Worm (Caenorhabditis elegans) whole organism, early embryonic: ENCODE results near the gene abts-3.

Experiments used
- B0310.2 ChIP-seq: sonication (generic microtip); optimal IDR thresholded peaks from 2 replicates; lab custom pipeline; 2016; ENCODE audit warnings: mild to moderate bottlenecking, missing genetic modification characterization, missing compliant biosample characterization
- F13C5.2 ChIP-seq: sonication (generic microtip); optimal IDR thresholded peaks from 2 replicates; lab custom pipeline; 2017; ENCODE audit warnings: mild to moderate bottlenecking, missing genetic modification characterization, inconsistent platforms, missing compliant biosample characterization
- aly-1 ChIP-seq: sonication (generic microtip); optimal IDR thresholded peaks from 2 replicates; lab custom pipeline; 2016; ENCODE audit warnings: missing genetic modification characterization, missing compliant biosample characterization
- ama-1 ChIP-seq: fragments of 150-350 bp; optimal IDR thresholded peaks from 2 replicates; lab custom pipeline; 2014
- ceh-13 ChIP-seq: fragments of 200-800 bp; sonication (Bioruptor generic); optimal IDR thresholded peaks from 2 replicates; lab custom pipeline; 2018; ENCODE audit warnings: mild to moderate bottlenecking, missing genetic modification characterization, missing compliant biosample characterization
- ceh-36 ChIP-seq: sonication (generic microtip); optimal IDR thresholded peaks from 2 replicates; lab custom pipeline; 2016; ENCODE audit warnings: missing genetic modification characterization, inconsistent platforms, missing compliant biosample characterization
- ets-7 ChIP-seq: sonication (generic microtip); optimal IDR thresholded peaks from 2 replicates; lab custom pipeline; 2016; ENCODE audit warnings: missing genotype, missing genetic modification characterization, missing compliant biosample characterization
- flt-1 ChIP-seq: fragments of 200-800 bp; sonication (Bioruptor generic); IDR thresholded peaks from 2 replicates; pipeline ENCODE4 v1.3.6; 2022; ENCODE audit warnings: missing genetic modification characterization, missing compliant biosample characterization
- hmbx-1 ChIP-seq: sonication (generic microtip); optimal IDR thresholded peaks from 2 replicates; lab custom pipeline; 2016; ENCODE audit warnings: mild to moderate bottlenecking, missing genetic modification characterization, missing compliant biosample characterization
- hmg-4 ChIP-seq: fragments of 200-800 bp; sonication (Bioruptor generic); optimal IDR thresholded peaks from 2 replicates; lab custom pipeline; 2018; ENCODE audit warnings: mild to moderate bottlenecking, missing genetic modification characterization, missing compliant biosample characterization
- hnd-1 ChIP-seq: sonication (generic microtip); optimal IDR thresholded peaks from 2 replicates; lab custom pipeline; 2016; ENCODE audit warnings: missing genetic modification characterization, missing compliant biosample characterization
- pes-1 ChIP-seq: fragments of 200-800 bp; sonication (Bioruptor generic); IDR thresholded peaks from 2 replicates; pipeline ENCODE4 v1.3.6; 2022; ENCODE audit warnings: missing genetic modification reagents, missing genetic modification characterization, missing compliant biosample characterization
- scrt-1 ChIP-seq: fragments of 200-800 bp; sonication (Bioruptor generic); IDR thresholded peaks from 2 replicates; pipeline ENCODE4 v1.3.6; 2022; ENCODE audit warnings: missing genetic modification characterization, missing compliant biosample characterization
- sea-1 ChIP-seq: fragments of 200-800 bp; sonication (Bioruptor generic); conservative IDR thresholded peaks from 2 replicates; pipeline ENCODE4 v1.3.6; 2022; ENCODE audit warnings: missing genetic modification characterization, missing compliant biosample characterization
- tbx-11 ChIP-seq: fragments of 200-800 bp; sonication (Bioruptor generic); IDR thresholded peaks from 2 replicates; pipeline ENCODE4 v1.3.6; 2022; ENCODE audit warnings: missing genetic modification characterization, missing compliant biosample characterization
- tbx-37 ChIP-seq: fragments of 200-800 bp; sonication (Bioruptor generic); conservative IDR thresholded peaks from 2 replicates; pipeline ENCODE4 v1.3.6; 2022; ENCODE audit warnings: missing genetic modification reagents, missing genetic modification characterization, missing compliant biosample characterization
- tra-4 ChIP-seq: sonication (generic microtip); optimal IDR thresholded peaks from 2 replicates; lab custom pipeline; 2017; ENCODE audit warnings: missing genetic modification characterization, missing compliant biosample characterization

Gene abts-3

ce11 chrII:6191293-6191692, 58.6 kb downstream of the abts-3 start, which contains the start of gene fkh-8:
TSS of gene fkh-8 (minus strand) at chrII:6191393.
- TF ChIP-seq scrt-1 (GFP tag; lab: Robert Waterston, UW), result no peak
- no peak for TF ChIP-seq ets-7
- TF ChIP-seq flt-1 (GFP tag; lab: Robert Waterston, UW), result no peak
- TF ChIP-seq sea-1 (GFP tag; lab: Robert Waterston, UW), result no peak
- no peak for TF ChIP-seq ceh-13 (GFP tag; lab: Kevin White, UChicago)
- no peak for TF ChIP-seq tbx-37 (GFP tag; lab: Robert Waterston, UW)
- no peak for TF ChIP-seq tra-4 (tag; lab: Kevin White, UChicago)
- no peak for TF ChIP-seq hnd-1 (tag; lab: Kevin White, UChicago)
- TF ChIP-seq ama-1 (lab: Kevin White, UChicago), result no peak

ce11 chrII:6192484-6192883, 59.8 kb downstream of the abts-3 start, which contains the start of gene cpb-2:
TSS of gene cpb-2 (plus strand) at chrII:6192784.
- no peak for TF ChIP-seq ama-1 (lab: Kevin White, UChicago)
- no peak for TF ChIP-seq tra-4 (tag; lab: Kevin White, UChicago)
- TF ChIP-seq hmg-4, result no peak
- no peak for TF ChIP-seq ceh-13 (GFP tag; lab: Kevin White, UChicago)
- no peak for TF ChIP-seq aly-1 (tag; lab: Kevin White, UChicago)
- no peak for TF ChIP-seq tbx-37 (GFP tag; lab: Robert Waterston, UW)
- TF ChIP-seq flt-1 (GFP tag; lab: Robert Waterston, UW), result no peak
- no peak for TF ChIP-seq hnd-1 (tag; lab: Kevin White, UChicago)
- TF ChIP-seq pes-1 (GFP tag; lab: Robert Waterston, UW), result no peak
- TF ChIP-seq F13C5.2, result no peak
- no peak for TF ChIP-seq scrt-1 (GFP tag; lab: Robert Waterston, UW)
- TF ChIP-seq tbx-11, result no peak
- TF ChIP-seq sea-1 (GFP tag; lab: Robert Waterston, UW), result no peak
- no peak for TF ChIP-seq hmbx-1
- no peak for TF ChIP-seq ceh-36 (tag; lab: Kevin White, UChicago)
- no peak for TF ChIP-seq ets-7
- no peak for TF ChIP-seq B0310.2 (tag; lab: Kevin White, UChicago)

ce11 chrII:6196875-6197274, 64.2 kb downstream of the abts-3 start, which contains the start of the genes rbmx-2 and C30B5.2:
TSS of gene rbmx-2 (minus strand) at chrII:6196948.
TSS of gene C30B5.2 (plus strand) at chrII:6197180.
- TF ChIP-seq hnd-1 (tag; lab: Kevin White, UChicago) (no peak), B0310.2 (tag; lab: Kevin White, UChicago) (no peak), flt-1 (GFP tag; lab: Robert Waterston, UW) (no peak), tbx-37 (GFP tag; lab: Robert Waterston, UW) (no peak), pes-1 (GFP tag; lab: Robert Waterston, UW) (no peak), F13C5.2 (no peak), tra-4 (tag; lab: Kevin White, UChicago) (no peak)

- TF ChIP-seq ceh-36 (tag; lab: Kevin White, UChicago) (no peak), pes-1 (GFP tag; lab: Robert Waterston, UW) (no peak), sea-1 (GFP tag; lab: Robert Waterston, UW) (no peak)
Measured at ce11 chrII:6198468-6198867, 65.8 kb downstream of the abts-3 start, which contains the start of gene szy-4. TSS of gene szy-4 (plus strand) at chrII:6198696.

- TF ChIP-seq pes-1 (GFP tag; lab: Robert Waterston, UW), result no peak
- TF ChIP-seq tbx-11, result no peak
- TF ChIP-seq ceh-13 (GFP tag; lab: Kevin White, UChicago), result no peak
- no peak for TF ChIP-seq flt-1 (GFP tag; lab: Robert Waterston, UW)
- TF ChIP-seq ceh-36 (tag; lab: Kevin White, UChicago), result no peak
Measured at ce11 chrII:6199010-6199409, 66.3 kb downstream of the abts-3 start.

- no peak for TF ChIP-seq hnd-1 (tag; lab: Kevin White, UChicago)
- no peak for TF ChIP-seq tbx-37 (GFP tag; lab: Robert Waterston, UW)
- no peak for TF ChIP-seq sea-1 (GFP tag; lab: Robert Waterston, UW)
- no peak for TF ChIP-seq aly-1 (tag; lab: Kevin White, UChicago)
- no peak for TF ChIP-seq ama-1 (lab: Kevin White, UChicago)
- no peak for TF ChIP-seq tra-4 (tag; lab: Kevin White, UChicago)
- no peak for TF ChIP-seq scrt-1 (GFP tag; lab: Robert Waterston, UW)
- TF ChIP-seq F13C5.2, result no peak
- no peak for TF ChIP-seq hmbx-1
- no peak for TF ChIP-seq hmg-4
- TF ChIP-seq ceh-36 (tag; lab: Kevin White, UChicago), result no peak
- no peak for TF ChIP-seq tbx-11
- no peak for TF ChIP-seq ets-7
- TF ChIP-seq pes-1 (GFP tag; lab: Robert Waterston, UW), result no peak
- no peak for TF ChIP-seq ceh-13 (GFP tag; lab: Kevin White, UChicago)
- TF ChIP-seq B0310.2 (tag; lab: Kevin White, UChicago), result no peak
- TF ChIP-seq flt-1 (GFP tag; lab: Robert Waterston, UW), result no peak
Measured at ce11 chrII:6202910-6203309, 70.2 kb downstream of the abts-3 start, which contains the start of gene C30B5.17. TSS of gene C30B5.17 (minus strand) at chrII:6203010.
